Worm (Caenorhabditis elegans) whole organism, L1 larva: ENCODE data around the gene dpm-1.
A peak's percentile ranks its signal among the peaks of the same experiment; 100 is the strongest.

Experiments used
- blmp-1 ChIP-seq: fragments of 150-350 bp; optimal IDR thresholded peaks from 2 replicates; lab custom pipeline; 2014; ENCODE audit warnings: missing biosample characterization, missing genetic modification characterization
- elt-3 ChIP-seq, 6 experiments: fragments of 150-350 bp in 1 of 6; sonication (generic microtip); optimal IDR thresholded peaks; 2 replicates each; lab custom pipeline; 2017 to 2018; ENCODE audit warnings: missing biosample characterization in 6 of 6, missing genetic modification characterization in 6 of 6, inconsistent platforms in 1 of 6
- fkh-10 ChIP-seq: sonication (generic microtip); optimal IDR thresholded peaks from 2 replicates; lab custom pipeline; 2017; ENCODE audit warnings: missing biosample characterization, missing genetic modification reagents, missing genetic modification characterization
- hlh-17 ChIP-seq: fragments of 200-800 bp; sonication (Bioruptor generic); optimal IDR thresholded peaks from 2 replicates; lab custom pipeline; 2018; ENCODE audit warnings: missing genetic modification characterization, mild to moderate bottlenecking, missing compliant biosample characterization, moderate library complexity, borderline replicate concordance
- lin-35 ChIP-seq, 2 experiments: fragments of 150-350 bp; optimal IDR thresholded peaks; 2 replicates each; lab custom pipeline; 2014; ENCODE audit warnings: missing biosample characterization in 2 of 2, missing genetic modification characterization in 2 of 2, missing genetic modification reagents in 2 of 2
- mab-9 ChIP-seq: fragments of 200-800 bp; sonication (Bioruptor generic); IDR thresholded peaks from 2 replicates; pipeline ENCODE4 v1.3.6; 2022; ENCODE audit warnings: missing genetic modification reagents, missing genetic modification characterization, missing compliant biosample characterization
- nhr-76 ChIP-seq: sonication (generic microtip); optimal IDR thresholded peaks from 2 replicates; lab custom pipeline; 2017; ENCODE audit warnings: missing biosample characterization, missing genetic modification characterization
- unc-130 ChIP-seq: fragments of 150-350 bp; optimal IDR thresholded peaks from 2 replicates; lab custom pipeline; 2017; ENCODE audit warnings: missing biosample characterization, missing genetic modification characterization, inconsistent platforms
- unc-62 ChIP-seq: fragments of 150-350 bp; optimal IDR thresholded peaks from 2 replicates; lab custom pipeline; 2014; ENCODE audit warnings: missing biosample characterization, missing genetic modification reagents, missing genetic modification characterization
- unc-86 ChIP-seq: sonication (generic microtip); optimal IDR thresholded peaks from 2 replicates; lab custom pipeline; 2016; ENCODE audit warnings: missing genetic modification characterization, missing compliant biosample characterization

ce11 chrIV:443622-444021 lies 1.9 kb upstream of the dpm-1 start, which contains the start of gene mrpl-55:
- TF ChIP-seq blmp-1 (tag; lab: Kevin White, UChicago) (peak; percentile 75), fkh-10 (GFP tag; lab: Kevin White, UChicago) (peak; percentile 47), unc-62 (GFP tag; lab: Kevin White, UChicago) (peak; percentile 9), nhr-76 (tag; lab: Kevin White, UChicago) (no peak), mab-9 (GFP tag; lab: Robert Waterston, UW) (peak; percentile 75), unc-86 (tag; lab: Kevin White, UChicago) (peak; percentile 88), lin-35 (GFP tag; optimal IDR thresholded peaks at IDR 0.05; lab: Kevin White, UChicago) (peak; percentile 95 to 98), hlh-17 (GFP tag; lab: Kevin White, UChicago) (no peak), elt-3 (tag; optimal IDR thresholded peaks at IDR 0.05; lab: Kevin White, UChicago) (peak in 4 of 6 experiments; percentile 19 to 98 (median 64)), unc-130 (tag; lab: Kevin White, UChicago) (peak; percentile 97)
